Worm (Caenorhabditis elegans) whole organism, young adult: ENCODE results near the gene ugt-9.

Source experiments
- F57A8.1 ChIP-seq: fragments of 200-800 bp; sonication (Bioruptor generic); optimal IDR thresholded peaks from 2 replicates; lab custom pipeline; 2018; ENCODE audit warnings: mild to moderate bottlenecking, missing genetic modification characterization, moderate library complexity, missing compliant biosample characterization
- egl-18 ChIP-seq: fragments of 200-800 bp; sonication (Bioruptor generic); IDR thresholded peaks from 2 replicates; pipeline ENCODE4 v1.3.6; 2022; ENCODE audit warnings: missing genetic modification reagents, missing genetic modification characterization, missing compliant biosample characterization
- pha-4 ChIP-seq: fragments of 150-350 bp; sonication (generic microtip); optimal IDR thresholded peaks from 2 replicates; lab custom pipeline; 2014; ENCODE audit warnings: missing biosample characterization, missing genetic modification reagents, missing genetic modification characterization
- xnd-1 ChIP-seq: sonication (generic microtip); optimal IDR thresholded peaks from 2 replicates; lab custom pipeline; 2016; ENCODE audit warnings: missing genotype, missing genetic modification reagents, missing genetic modification characterization, missing compliant biosample characterization

- TF ChIP-seq xnd-1 (tag; lab: Kevin White, UChicago) (no peak), F57A8.1 (GFP tag; lab: Kevin White, UChicago) (no peak), pha-4 (no peak), egl-18 (GFP tag; lab: Robert Waterston, UW) (no peak)
Measured at ce11 chrV:4914879-4915278, 19.0 kb downstream of the ugt-9 start, which contains the start of gene H23N18.6.
